Worm (Caenorhabditis elegans) whole organism, mixed stage, embryonic: ENCODE results near the gene aak-2.

Experiments
- M03D4.4 ChIP-seq: sonication (generic microtip); optimal IDR thresholded peaks from 2 replicates; lab custom pipeline; 2017; ENCODE audit warnings: mild to moderate bottlenecking, missing genetic modification characterization, missing compliant biosample characterization
- bed-3 ChIP-seq: fragments of 200-800 bp; sonication (Bioruptor generic); optimal IDR thresholded peaks from 3 replicates; lab custom pipeline; 2018; ENCODE audit warnings: mild to moderate bottlenecking, missing genetic modification characterization, moderate library complexity, missing compliant biosample characterization
- blmp-1 ChIP-seq: fragments of 150-350 bp; optimal IDR thresholded peaks from 2 replicates; lab custom pipeline; 2014; ENCODE audit warnings: missing biosample characterization, missing genetic modification characterization
- ceh-39 ChIP-seq: fragments of 150-350 bp; optimal IDR thresholded peaks from 2 replicates; lab custom pipeline; 2014; ENCODE audit warnings: missing biosample characterization, missing genetic modification characterization
- ceh-43 ChIP-seq: fragments of 200-800 bp; sonication (Bioruptor generic); optimal IDR thresholded peaks from 2 replicates; lab custom pipeline; 2018; ENCODE audit warnings: mild to moderate bottlenecking, missing genetic modification characterization, moderate library complexity, missing compliant biosample characterization
- ceh-83 ChIP-seq: fragments of 200-800 bp; sonication (Bioruptor generic); optimal IDR thresholded peaks from 2 replicates; lab custom pipeline; 2018; ENCODE audit warnings: mild to moderate bottlenecking, missing genetic modification characterization, missing compliant biosample characterization
- ces-1 ChIP-seq: fragments of 150-350 bp; optimal IDR thresholded peaks from 2 replicates; lab custom pipeline; 2014; ENCODE audit warnings: missing biosample characterization, missing genetic modification reagents, missing genetic modification characterization
- cnd-1 ChIP-seq: fragments of 200-800 bp; sonication (Bioruptor generic); optimal IDR thresholded peaks from 2 replicates; lab custom pipeline; 2018; ENCODE audit warnings: mild to moderate bottlenecking, missing genetic modification characterization, missing compliant biosample characterization
- drap-1 ChIP-seq: fragments of 200-800 bp; sonication (Bioruptor generic); optimal IDR thresholded peaks from 3 replicates; lab custom pipeline; 2018; ENCODE audit warnings: mild to moderate bottlenecking, missing genetic modification characterization, missing compliant biosample characterization
- elt-1 ChIP-seq: sonication (generic microtip); optimal IDR thresholded peaks from 2 replicates; lab custom pipeline; 2017; ENCODE audit warnings: missing genetic modification characterization, mild to moderate bottlenecking, missing compliant biosample characterization, antibody characterized with exemption, moderate library complexity, borderline replicate concordance; ENCODE audit not compliant: insufficient read depth
- elt-3 ChIP-seq: fragments of 150-350 bp; optimal IDR thresholded peaks from 2 replicates; lab custom pipeline; 2014; ENCODE audit warnings: missing biosample characterization, missing genetic modification characterization
- flh-1 ChIP-seq: fragments of 200-800 bp; sonication (Bioruptor generic); optimal IDR thresholded peaks from 2 replicates; lab custom pipeline; 2018; ENCODE audit warnings: mild to moderate bottlenecking, missing genetic modification characterization, moderate library complexity, missing compliant biosample characterization
- ham-2 ChIP-seq: fragments of 200-800 bp; sonication (Bioruptor generic); optimal IDR thresholded peaks from 2 replicates; lab custom pipeline; 2018; ENCODE audit warnings: mild to moderate bottlenecking, missing genetic modification characterization, missing compliant biosample characterization
- hlh-1 ChIP-seq: fragments of 150-350 bp; optimal IDR thresholded peaks from 2 replicates; lab custom pipeline; 2014; ENCODE audit warnings: missing biosample characterization, missing genetic modification reagents, missing genetic modification characterization
- lin-13 ChIP-seq: fragments of 150-350 bp; optimal IDR thresholded peaks from 2 replicates; lab custom pipeline; 2014; ENCODE audit warnings: missing biosample characterization, missing genetic modification characterization
- lin-32 ChIP-seq: fragments of 200-800 bp; sonication (Bioruptor generic); optimal IDR thresholded peaks from 2 replicates; lab custom pipeline; 2018; ENCODE audit warnings: mild to moderate bottlenecking, missing genetic modification characterization, missing compliant biosample characterization
- lsy-2 ChIP-seq: fragments of 150-350 bp; optimal IDR thresholded peaks from 2 replicates; lab custom pipeline; 2014; ENCODE audit warnings: missing biosample characterization, missing genetic modification characterization
- mab-5 ChIP-seq: fragments of 150-350 bp; optimal IDR thresholded peaks from 2 replicates; lab custom pipeline; 2014; ENCODE audit warnings: missing biosample characterization, missing genetic modification characterization
- mep-1 ChIP-seq: fragments of 150-350 bp; optimal IDR thresholded peaks from 2 replicates; lab custom pipeline; 2017; ENCODE audit warnings: missing biosample characterization, missing genetic modification reagents, missing genetic modification characterization, inconsistent platforms
- mls-2 ChIP-seq: sonication (generic microtip); optimal IDR thresholded peaks from 2 replicates; lab custom pipeline; 2016; ENCODE audit warnings: mild to moderate bottlenecking, missing genetic modification characterization, moderate library complexity, missing compliant biosample characterization
- nhr-12 ChIP-seq: fragments of 150-350 bp; optimal IDR thresholded peaks from 2 replicates; lab custom pipeline; 2014; ENCODE audit warnings: missing biosample characterization, missing genetic modification characterization
- nhr-2 ChIP-seq: fragments of 150-350 bp; optimal IDR thresholded peaks from 2 replicates; lab custom pipeline; 2014; ENCODE audit warnings: missing biosample characterization, missing genetic modification characterization
- nhr-237 ChIP-seq: fragments of 150-350 bp; optimal IDR thresholded peaks from 2 replicates; lab custom pipeline; 2014; ENCODE audit warnings: missing biosample characterization, missing genetic modification characterization
- nhr-28 ChIP-seq: fragments of 150-350 bp; optimal IDR thresholded peaks from 2 replicates; lab custom pipeline; 2014; ENCODE audit warnings: missing biosample characterization, missing genetic modification characterization
- nhr-76 ChIP-seq: sonication (generic microtip); optimal IDR thresholded peaks from 2 replicates; lab custom pipeline; 2017; ENCODE audit warnings: missing biosample characterization, missing genetic modification characterization
- pha-4 ChIP-seq: fragments of 150-350 bp; optimal IDR thresholded peaks from 2 replicates; lab custom pipeline; 2018; ENCODE audit warnings: missing biosample characterization, missing genetic modification reagents, missing genetic modification characterization
- sem-2 ChIP-seq: fragments of 200-800 bp; sonication (Bioruptor generic); optimal IDR thresholded peaks from 2 replicates; lab custom pipeline; 2018; ENCODE audit warnings: mild to moderate bottlenecking, missing genetic modification characterization, missing compliant biosample characterization
- snpc-4 ChIP-seq: fragments of 150-350 bp; optimal IDR thresholded peaks from 2 replicates; lab custom pipeline; 2014; ENCODE audit warnings: missing biosample characterization, missing genetic modification characterization
- sptf-1 ChIP-seq: sonication (generic microtip); optimal IDR thresholded peaks from 2 replicates; lab custom pipeline; 2017; ENCODE audit warnings: mild to moderate bottlenecking, missing genetic modification characterization, moderate library complexity, missing compliant biosample characterization
- tbx-8 ChIP-seq: fragments of 200-800 bp; sonication (Bioruptor generic); optimal IDR thresholded peaks from 2 replicates; lab custom pipeline; 2018; ENCODE audit warnings: mild to moderate bottlenecking, missing genetic modification characterization, moderate library complexity, missing compliant biosample characterization
- unc-120 ChIP-seq: sonication (generic microtip); optimal IDR thresholded peaks from 2 replicates; lab custom pipeline; 2017; ENCODE audit warnings: missing genetic modification characterization, missing compliant biosample characterization; ENCODE audit not compliant: poor library complexity, severe bottlenecking
- unc-62 ChIP-seq: fragments of 150-350 bp; optimal IDR thresholded peaks from 2 replicates; lab custom pipeline; 2014; ENCODE audit warnings: missing biosample characterization, missing genetic modification reagents, missing genetic modification characterization
- zip-8 ChIP-seq: fragments of 150-350 bp; optimal IDR thresholded peaks from 2 replicates; lab custom pipeline; 2014; ENCODE audit warnings: missing biosample characterization, missing genetic modification characterization
- ztf-11 ChIP-seq: fragments of 150-350 bp; optimal IDR thresholded peaks from 2 replicates; lab custom pipeline; 2014; ENCODE audit warnings: missing biosample characterization, missing genetic modification characterization

Gene aak-2

DNA sequence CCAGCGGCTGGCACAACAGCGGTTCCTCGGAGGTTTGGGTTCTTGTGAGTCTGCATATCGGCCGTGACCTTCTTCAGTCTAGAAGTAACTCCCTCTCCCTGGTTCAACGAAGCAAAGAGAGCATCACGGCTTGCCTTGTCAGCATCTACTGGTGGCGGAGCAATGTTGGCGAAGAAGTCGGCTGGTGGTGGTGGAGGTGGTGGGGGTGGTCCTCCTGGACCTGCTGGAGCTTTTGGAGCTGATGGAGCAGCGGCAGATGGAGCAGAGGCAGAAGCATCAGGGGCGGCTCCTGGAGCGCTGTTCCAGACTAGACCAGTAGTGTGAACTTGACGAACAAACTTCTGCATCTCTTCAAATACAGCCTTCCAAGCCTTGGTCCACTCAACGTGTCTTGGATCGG lies 12.6 kb downstream of the aak-2 start:
- TF ChIP-seq flh-1 (GFP tag; lab: Kevin White, UChicago) (no peak), pha-4 (no peak), hlh-1 (tag; lab: Kevin White, UChicago) (no peak), blmp-1 (tag; lab: Kevin White, UChicago) (no peak), ces-1 (no peak), bed-3 (GFP tag; lab: Kevin White, UChicago) (no peak), elt-3 (tag; lab: Kevin White, UChicago) (no peak), mab-5 (tag; lab: Kevin White, UChicago) (no peak), ham-2 (GFP tag; lab: Kevin White, UChicago) (no peak), mls-2 (tag; lab: Kevin White, UChicago) (no peak), nhr-28 (tag; lab: Kevin White, UChicago) (no peak), drap-1 (GFP tag; lab: Kevin White, UChicago) (no peak), lin-13 (tag; lab: Kevin White, UChicago) (no peak), nhr-2 (tag; lab: Kevin White, UChicago) (no peak), nhr-12 (tag; lab: Kevin White, UChicago) (no peak), sem-2 (GFP tag; lab: Kevin White, UChicago) (no peak), nhr-237 (tag; lab: Kevin White, UChicago) (no peak)

DNA sequence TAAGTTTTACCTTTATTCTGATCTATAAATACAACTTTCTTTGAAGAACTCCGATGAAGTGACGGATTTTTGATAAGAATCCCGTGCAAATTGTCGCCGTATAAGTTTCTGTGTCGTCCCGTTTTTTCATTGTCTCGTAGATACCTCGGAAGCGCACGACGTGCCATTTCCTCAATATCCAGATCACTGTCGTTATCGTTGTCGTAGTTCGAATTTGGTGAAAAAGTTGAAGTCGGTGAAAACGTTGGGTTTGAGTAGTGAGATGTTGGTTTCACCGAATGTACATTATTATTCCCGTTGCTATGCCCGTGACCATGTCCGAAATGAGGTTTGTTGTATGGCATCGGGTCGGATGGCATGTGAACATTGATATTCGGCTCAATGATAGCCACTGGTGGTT lies 13.8 kb downstream of the aak-2 start:
- TF ChIP-seq ceh-39 (tag; lab: Kevin White, UChicago) (no peak), pha-4 (no peak), elt-3 (tag; lab: Kevin White, UChicago) (no peak), bed-3 (GFP tag; lab: Kevin White, UChicago) (no peak), zip-8 (tag; lab: Kevin White, UChicago) (no peak), cnd-1 (tag; lab: Kevin White, UChicago) (no peak), lin-32 (no peak), nhr-28 (tag; lab: Kevin White, UChicago) (no peak), unc-120 (tag; lab: Kevin White, UChicago) (no peak), mls-2 (tag; lab: Kevin White, UChicago) (no peak), mab-5 (tag; lab: Kevin White, UChicago) (no peak), ces-1 (no peak), nhr-2 (tag; lab: Kevin White, UChicago) (no peak), nhr-76 (no peak)

DNA sequence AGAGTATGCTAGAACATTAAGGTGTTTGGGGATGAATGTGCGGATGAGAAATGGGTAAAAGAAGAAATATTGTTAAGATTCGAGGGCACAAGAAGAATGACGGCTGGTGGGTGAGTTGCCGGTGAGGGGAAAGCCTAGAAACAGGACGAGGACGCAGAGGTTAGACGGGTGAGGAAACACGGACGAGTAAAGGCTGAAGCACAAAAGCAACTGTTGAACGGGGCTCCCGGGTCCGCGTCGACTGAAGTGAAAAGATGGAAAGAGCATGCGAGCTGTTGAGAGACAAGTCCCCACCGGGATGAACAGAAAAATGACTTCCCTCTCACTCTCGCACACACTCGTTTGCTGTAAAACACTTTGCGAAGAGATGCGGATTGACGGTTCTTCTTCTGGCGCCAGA lies 16.1 kb downstream of the aak-2 start:
- TF ChIP-seq nhr-2 (tag; lab: Kevin White, UChicago) (no peak), hlh-1 (tag; lab: Kevin White, UChicago) (peak; percentile 16), unc-62 (GFP tag; lab: Kevin White, UChicago) (peak; percentile 0), nhr-28 (tag; lab: Kevin White, UChicago) (no peak), unc-120 (tag; lab: Kevin White, UChicago) (peak; percentile 76), flh-1 (GFP tag; lab: Kevin White, UChicago) (no peak), tbx-8 (GFP tag; lab: Kevin White, UChicago) (no peak)

DNA sequence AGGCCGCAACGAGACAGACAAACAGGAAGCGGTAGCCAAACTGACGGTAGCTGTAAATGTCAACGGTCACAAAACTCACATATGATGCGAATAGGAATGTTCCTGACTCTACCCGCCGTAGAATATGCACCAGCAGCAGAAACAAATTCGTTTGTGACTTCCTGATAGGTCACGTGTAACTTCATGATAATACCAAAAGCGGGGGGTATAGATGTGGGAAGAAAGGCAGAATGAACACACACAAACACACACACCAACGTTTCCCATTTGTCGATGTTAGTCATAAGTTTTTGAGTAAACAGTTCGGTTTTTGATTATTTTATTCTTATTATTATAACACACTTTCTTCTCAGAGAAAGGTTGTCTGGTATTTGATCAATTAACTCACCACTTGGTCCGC lies 17.3 kb downstream of the aak-2 start:
- no peak for TF ChIP-seq mep-1 (tag; lab: Kevin White, UChicago)
- no peak for TF ChIP-seq zip-8 (tag; lab: Kevin White, UChicago)
- TF ChIP-seq blmp-1 (tag; lab: Kevin White, UChicago) = no peak
- TF ChIP-seq ceh-83 (GFP tag; lab: Kevin White, UChicago) = no peak
- TF ChIP-seq ceh-39 (tag; lab: Kevin White, UChicago) = no peak
- TF ChIP-seq pha-4 = no peak
- no peak for TF ChIP-seq nhr-237 (tag; lab: Kevin White, UChicago)
- TF ChIP-seq mls-2 (tag; lab: Kevin White, UChicago) = no peak
- no peak for TF ChIP-seq drap-1 (GFP tag; lab: Kevin White, UChicago)
- no peak for TF ChIP-seq unc-62 (GFP tag; lab: Kevin White, UChicago)
- no peak for TF ChIP-seq snpc-4
- TF ChIP-seq unc-120 (tag; lab: Kevin White, UChicago) = no peak

DNA sequence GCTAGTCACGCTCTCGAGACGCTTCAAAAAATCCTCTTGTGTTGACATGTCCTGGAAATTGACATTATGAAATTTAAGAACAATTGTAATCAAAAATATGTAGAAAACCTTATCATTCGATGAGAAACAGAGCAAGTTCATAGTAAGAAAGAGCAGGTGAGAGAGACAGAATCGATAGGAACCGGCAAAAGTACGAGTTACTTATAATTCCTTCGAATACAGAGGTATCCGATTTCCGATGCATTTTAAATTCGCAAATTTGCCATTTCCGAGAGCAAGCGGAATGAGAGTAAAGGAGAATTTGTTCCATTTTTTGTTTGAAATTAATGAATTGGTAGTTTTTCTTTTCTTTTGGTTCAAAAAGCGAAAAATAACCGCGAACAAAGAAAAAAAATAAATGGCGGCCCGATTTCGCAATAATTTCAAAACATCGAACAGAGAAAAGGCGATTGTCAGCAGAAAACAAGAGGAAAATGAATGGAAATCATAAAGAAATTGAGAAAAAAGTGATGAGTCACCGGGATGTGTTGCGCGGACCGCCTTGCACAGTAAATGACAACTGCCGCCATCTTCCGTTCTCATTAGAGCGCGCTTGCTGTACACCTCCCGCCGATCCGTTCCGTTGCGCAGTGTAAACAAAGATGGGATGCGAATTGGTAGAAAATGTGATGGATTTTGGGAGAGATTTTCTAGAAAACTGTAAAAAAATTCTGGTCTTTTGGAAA lies 17.9 kb downstream of the aak-2 start, which contains the start of gene cas-1:
Gene cas-1 (minus strand): TSS at position 51 of the 725 bp plus-strand sequence.
- TF ChIP-seq ham-2 (GFP tag; lab: Kevin White, UChicago) (no peak), unc-62 (GFP tag; lab: Kevin White, UChicago) (no peak), lin-32 (no peak), flh-1 (GFP tag; lab: Kevin White, UChicago) (no peak), M03D4.4 (tag; lab: Kevin White, UChicago) (no peak), zip-8 (tag; lab: Kevin White, UChicago) (no peak), hlh-1 (tag; lab: Kevin White, UChicago) (peak; percentile 84), nhr-237 (tag; lab: Kevin White, UChicago) (no peak), ztf-11 (tag; lab: Kevin White, UChicago) (no peak), nhr-12 (tag; lab: Kevin White, UChicago) (no peak), nhr-2 (tag; lab: Kevin White, UChicago) (no peak), blmp-1 (tag; lab: Kevin White, UChicago) (no peak), ceh-43 (no peak), unc-120 (tag; lab: Kevin White, UChicago) (no peak), lsy-2 (tag; lab: Kevin White, UChicago) (no peak), lin-13 (tag; lab: Kevin White, UChicago) (peak; percentile 70), ces-1 (no peak), elt-1 (tag; lab: Kevin White, UChicago) (no peak), drap-1 (GFP tag; lab: Kevin White, UChicago) (no peak), ceh-83 (GFP tag; lab: Kevin White, UChicago) (no peak), ceh-39 (tag; lab: Kevin White, UChicago) (no peak), pha-4 (peak; percentile 81), sptf-1 (tag; lab: Kevin White, UChicago) (no peak), mab-5 (tag; lab: Kevin White, UChicago) (no peak), mep-1 (tag; lab: Kevin White, UChicago) (peak; percentile 56), snpc-4 (no peak), mls-2 (tag; lab: Kevin White, UChicago) (no peak), nhr-76 (no peak)
